Worm (Caenorhabditis elegans) whole organism, mixed stage, embryonic: ENCODE data around the gene nta-1.

Source experiments
- drap-1 ChIP-seq: fragments of 200-800 bp; sonication (Bioruptor generic); optimal IDR thresholded peaks from 3 replicates; lab custom pipeline; 2018; ENCODE audit warnings: mild to moderate bottlenecking, missing genetic modification characterization, missing compliant biosample characterization
- lsy-2 ChIP-seq: fragments of 150-350 bp; optimal IDR thresholded peaks from 2 replicates; lab custom pipeline; 2014; ENCODE audit warnings: missing biosample characterization, missing genetic modification characterization
- mep-1 ChIP-seq: fragments of 150-350 bp; optimal IDR thresholded peaks from 2 replicates; lab custom pipeline; 2017; ENCODE audit warnings: missing biosample characterization, missing genetic modification reagents, missing genetic modification characterization, inconsistent platforms
- nhr-12 ChIP-seq: fragments of 150-350 bp; optimal IDR thresholded peaks from 2 replicates; lab custom pipeline; 2014; ENCODE audit warnings: missing biosample characterization, missing genetic modification characterization
- nhr-2 ChIP-seq: fragments of 150-350 bp; optimal IDR thresholded peaks from 2 replicates; lab custom pipeline; 2014; ENCODE audit warnings: missing biosample characterization, missing genetic modification characterization
- nhr-76 ChIP-seq: sonication (generic microtip); optimal IDR thresholded peaks from 2 replicates; lab custom pipeline; 2017; ENCODE audit warnings: missing biosample characterization, missing genetic modification characterization
- pha-4 ChIP-seq: fragments of 150-350 bp; optimal IDR thresholded peaks from 2 replicates; lab custom pipeline; 2018; ENCODE audit warnings: missing biosample characterization, missing genetic modification reagents, missing genetic modification characterization
- sptf-1 ChIP-seq: sonication (generic microtip); optimal IDR thresholded peaks from 2 replicates; lab custom pipeline; 2017; ENCODE audit warnings: mild to moderate bottlenecking, missing genetic modification characterization, moderate library complexity, missing compliant biosample characterization
- unc-39 ChIP-seq: fragments of 150-350 bp; optimal IDR thresholded peaks from 2 replicates; lab custom pipeline; 2014; ENCODE audit warnings: missing biosample characterization, missing genetic modification characterization
- unc-62 ChIP-seq: fragments of 150-350 bp; optimal IDR thresholded peaks from 2 replicates; lab custom pipeline; 2014; ENCODE audit warnings: missing biosample characterization, missing genetic modification reagents, missing genetic modification characterization
- ztf-11 ChIP-seq: fragments of 150-350 bp; optimal IDR thresholded peaks from 2 replicates; lab custom pipeline; 2014; ENCODE audit warnings: missing biosample characterization, missing genetic modification characterization

- TF ChIP-seq nhr-76 (tag; lab: Kevin White, UChicago) (no peak), unc-39 (tag; lab: Kevin White, UChicago) (no peak), sptf-1 (no peak), nhr-2 (tag; lab: Kevin White, UChicago) (no peak), unc-62 (GFP tag; lab: Kevin White, UChicago) (no peak), pha-4 (tag; lab: Kevin White, UChicago) (no peak), nhr-12 (tag; lab: Kevin White, UChicago) (no peak), lsy-2 (tag; lab: Kevin White, UChicago) (no peak), ztf-11 (tag; lab: Kevin White, UChicago) (no peak), drap-1 (GFP tag; lab: Kevin White, UChicago) (no peak), mep-1 (no peak)
Observed at ce11 chrII:3731723-3732122, 11.9 kb downstream of the nta-1 start, which contains the start of the genes sdz-12 and bath-31.
